Worm (Caenorhabditis elegans) whole organism, L4 larva: ENCODE results near the gene F14E5.8.
A peak's percentile ranks its signal among the peaks of the same experiment; 100 is the strongest.

ENCODE experiments used
- F26F4.8 ChIP-seq: fragments of 200-800 bp; sonication (Bioruptor generic); conservative IDR thresholded peaks from 2 replicates; pipeline ENCODE4 v1.3.6; 2022; ENCODE audit warnings: missing genetic modification characterization, missing compliant biosample characterization
- F44E2.7 ChIP-seq: fragments of 200-800 bp; sonication (Bioruptor generic); IDR thresholded peaks from 2 replicates; pipeline ENCODE4 v2.1.2; 2022; ENCODE audit warnings: missing genetic modification characterization, missing compliant biosample characterization
- Y105C5A.15 ChIP-seq: fragments of 200-800 bp; sonication (Bioruptor generic); IDR thresholded peaks from 2 replicates; pipeline ENCODE4 v1.3.6; 2022; ENCODE audit warnings: missing genetic modification characterization, missing compliant biosample characterization
- Y48G9A.11 ChIP-seq: fragments of 200-800 bp; sonication (Bioruptor generic); IDR thresholded peaks from 2 replicates; pipeline ENCODE4 v1.3.6; 2022; ENCODE audit warnings: missing genetic modification reagents, missing genetic modification characterization, missing compliant biosample characterization
- Y5F2A.4 ChIP-seq: fragments of 200-800 bp; sonication (Bioruptor generic); optimal IDR thresholded peaks from 2 replicates; lab custom pipeline; 2018; ENCODE audit warnings: mild to moderate bottlenecking, missing genetic modification characterization, missing compliant biosample characterization
- Y75B8A.6 ChIP-seq: fragments of 200-800 bp; sonication (Bioruptor generic); IDR thresholded peaks from 2 replicates; pipeline ENCODE4 v1.3.6; 2022; ENCODE audit warnings: missing genetic modification reagents, missing genetic modification characterization, missing compliant biosample characterization
- ZK337.2 ChIP-seq: fragments of 200-800 bp; sonication (Bioruptor generic); IDR thresholded peaks from 2 replicates; pipeline ENCODE4 v1.3.6; 2022; ENCODE audit warnings: missing genetic modification reagents, missing genetic modification characterization, missing compliant biosample characterization
- ceh-20 ChIP-seq: fragments of 200-800 bp; sonication (Bioruptor generic); IDR thresholded peaks from 2 replicates; pipeline ENCODE4 v1.3.6; 2022; ENCODE audit warnings: missing genetic modification reagents, missing genetic modification characterization, missing compliant biosample characterization
- ceh-62 ChIP-seq: sonication (generic microtip); optimal IDR thresholded peaks from 2 replicates; lab custom pipeline; 2017; ENCODE audit warnings: missing biosample characterization, missing genetic modification characterization
- daf-12 ChIP-seq: fragments of 150-350 bp; optimal IDR thresholded peaks from 2 replicates; lab custom pipeline; 2014; ENCODE audit warnings: missing biosample characterization, missing genetic modification reagents, missing genetic modification characterization
- daf-16 ChIP-seq, 3 experiments: sonication (generic microtip); optimal IDR thresholded peaks; 2 replicates each; lab custom pipeline; 2016 to 2017; ENCODE audit warnings: missing genetic modification characterization in 3 of 3, missing genetic modification reagents in 3 of 3, mild to moderate bottlenecking in 2 of 3, missing compliant biosample characterization in 2 of 3, missing biosample characterization in 1 of 3, moderate library complexity in 1 of 3
- daf-19 ChIP-seq: fragments of 200-800 bp; sonication (Bioruptor generic); conservative IDR thresholded peaks from 2 replicates; pipeline ENCODE4 v1.3.6; 2022; ENCODE audit warnings: missing genetic modification characterization, missing compliant biosample characterization
- dmd-6 ChIP-seq: fragments of 200-800 bp; sonication (Bioruptor generic); IDR thresholded peaks from 2 replicates; pipeline ENCODE4 v1.3.6; 2022; ENCODE audit warnings: missing genetic modification reagents, missing genetic modification characterization, missing compliant biosample characterization
- dmd-8 ChIP-seq: fragments of 200-800 bp; sonication (Bioruptor generic); IDR thresholded peaks from 2 replicates; pipeline ENCODE4 v1.3.6; 2022; ENCODE audit warnings: missing genetic modification characterization, missing compliant biosample characterization
- dmd-9 ChIP-seq: fragments of 200-800 bp; sonication (Bioruptor generic); IDR thresholded peaks from 2 replicates; pipeline ENCODE4 v1.3.6; 2022; ENCODE audit warnings: missing genetic modification reagents, missing genetic modification characterization, missing compliant biosample characterization
- duxl-1 ChIP-seq: sonication (generic microtip); optimal IDR thresholded peaks from 2 replicates; lab custom pipeline; 2016; ENCODE audit warnings: mild to moderate bottlenecking, missing genetic modification characterization, moderate library complexity, missing compliant biosample characterization; ENCODE audit not compliant: poor library complexity
- egl-27 ChIP-seq: sonication (generic microtip); optimal IDR thresholded peaks from 3 replicates; lab custom pipeline; 2017; ENCODE audit warnings: missing biosample characterization, missing genetic modification reagents, missing genetic modification characterization
- egl-43 ChIP-seq: fragments of 200-800 bp; sonication (Bioruptor generic); IDR thresholded peaks from 2 replicates; pipeline ENCODE4 v1.3.6; 2022; ENCODE audit warnings: missing genetic modification reagents, missing genetic modification characterization, missing compliant biosample characterization
- gei-8 ChIP-seq: fragments of 200-800 bp; sonication (Bioruptor generic); optimal IDR thresholded peaks from 2 replicates; lab custom pipeline; 2018; ENCODE audit warnings: mild to moderate bottlenecking, missing genetic modification characterization, missing compliant biosample characterization
- hif-1 ChIP-seq, 2 experiments: sonication (generic microtip); optimal IDR thresholded peaks; 2 replicates each; lab custom pipeline; 2016 to 2017; ENCODE audit warnings: missing compliant biosample characterization in 2 of 2, missing genetic modification characterization in 2 of 2, missing genetic modification reagents in 2 of 2, missing genotype in 2 of 2, mild to moderate bottlenecking in 1 of 2
- hlh-11 ChIP-seq: fragments of 200-800 bp; sonication (Bioruptor generic); optimal IDR thresholded peaks from 2 replicates; lab custom pipeline; 2018; ENCODE audit warnings: mild to moderate bottlenecking, missing genetic modification characterization, missing compliant biosample characterization
- lin-13 ChIP-seq: fragments of 150-350 bp; optimal IDR thresholded peaks from 2 replicates; lab custom pipeline; 2014; ENCODE audit warnings: missing biosample characterization, missing genetic modification reagents, missing genetic modification characterization
- mxl-2 ChIP-seq: fragments of 200-800 bp; sonication (Bioruptor generic); conservative IDR thresholded peaks from 2 replicates; pipeline ENCODE4 v1.3.6; 2022; ENCODE audit warnings: missing genetic modification reagents, missing genetic modification characterization, missing compliant biosample characterization
- mxl-3 ChIP-seq: fragments of 200-800 bp; sonication (Bioruptor generic); optimal IDR thresholded peaks from 2 replicates; lab custom pipeline; 2018; ENCODE audit warnings: mild to moderate bottlenecking, missing genetic modification characterization, missing compliant biosample characterization
- nhr-102 ChIP-seq: sonication (generic microtip); optimal IDR thresholded peaks from 2 replicates; lab custom pipeline; 2016; ENCODE audit warnings: mild to moderate bottlenecking, missing genetic modification characterization, moderate library complexity, missing compliant biosample characterization
- nhr-11 ChIP-seq: fragments of 150-350 bp; optimal IDR thresholded peaks from 2 replicates; lab custom pipeline; 2014; ENCODE audit warnings: missing biosample characterization, missing genetic modification characterization
- nhr-111 ChIP-seq: fragments of 200-800 bp; sonication (Bioruptor generic); optimal IDR thresholded peaks from 2 replicates; lab custom pipeline; 2018; ENCODE audit warnings: mild to moderate bottlenecking, missing genetic modification characterization, missing compliant biosample characterization
- nhr-28 ChIP-seq: fragments of 150-350 bp; optimal IDR thresholded peaks from 2 replicates; lab custom pipeline; 2014; ENCODE audit warnings: missing biosample characterization, missing genetic modification characterization
- nhr-41 ChIP-seq: fragments of 200-800 bp; sonication (Bioruptor generic); IDR thresholded peaks from 2 replicates; pipeline ENCODE4 v1.3.6; 2022; ENCODE audit warnings: missing genetic modification reagents, missing genetic modification characterization, missing compliant biosample characterization
- nhr-6 ChIP-seq: fragments of 150-350 bp; optimal IDR thresholded peaks from 2 replicates; lab custom pipeline; 2014; ENCODE audit warnings: missing biosample characterization, missing genetic modification characterization
- nhr-76 ChIP-seq: fragments of 150-350 bp; optimal IDR thresholded peaks from 2 replicates; lab custom pipeline; 2014; ENCODE audit warnings: missing biosample characterization, missing genetic modification characterization
- pqm-1 ChIP-seq: sonication (generic microtip); optimal IDR thresholded peaks from 2 replicates; lab custom pipeline; 2017; ENCODE audit warnings: missing biosample characterization, missing genetic modification characterization
- rbr-2 ChIP-seq: sonication (generic microtip); optimal IDR thresholded peaks from 2 replicates; lab custom pipeline; 2016; ENCODE audit warnings: missing genotype, missing genetic modification characterization, missing compliant biosample characterization
- snpc-4 ChIP-seq: fragments of 150-350 bp; optimal IDR thresholded peaks from 2 replicates; lab custom pipeline; 2014; ENCODE audit warnings: missing biosample characterization, missing genetic modification characterization
- spr-1 ChIP-seq: sonication (generic microtip); optimal IDR thresholded peaks from 2 replicates; lab custom pipeline; 2016; ENCODE audit warnings: mild to moderate bottlenecking, missing genetic modification characterization, missing compliant biosample characterization
- unc-39 ChIP-seq: sonication (generic microtip); optimal IDR thresholded peaks from 2 replicates; lab custom pipeline; 2017; ENCODE audit warnings: missing biosample characterization, missing genetic modification characterization
- zfp-2 ChIP-seq: sonication (generic microtip); optimal IDR thresholded peaks from 2 replicates; lab custom pipeline; 2016; ENCODE audit warnings: mild to moderate bottlenecking, missing genetic modification characterization, missing compliant biosample characterization
- zfp-3 ChIP-seq: fragments of 200-800 bp; sonication (Bioruptor generic); conservative IDR thresholded peaks from 2 replicates; pipeline ENCODE4 v1.3.6; 2022; ENCODE audit warnings: missing genetic modification reagents, missing genetic modification characterization, missing compliant biosample characterization
- ztf-11 ChIP-seq: fragments of 150-350 bp; optimal IDR thresholded peaks from 2 replicates; lab custom pipeline; 2014; ENCODE audit warnings: missing biosample characterization, missing genetic modification characterization

Gene F14E5.8

DNA sequence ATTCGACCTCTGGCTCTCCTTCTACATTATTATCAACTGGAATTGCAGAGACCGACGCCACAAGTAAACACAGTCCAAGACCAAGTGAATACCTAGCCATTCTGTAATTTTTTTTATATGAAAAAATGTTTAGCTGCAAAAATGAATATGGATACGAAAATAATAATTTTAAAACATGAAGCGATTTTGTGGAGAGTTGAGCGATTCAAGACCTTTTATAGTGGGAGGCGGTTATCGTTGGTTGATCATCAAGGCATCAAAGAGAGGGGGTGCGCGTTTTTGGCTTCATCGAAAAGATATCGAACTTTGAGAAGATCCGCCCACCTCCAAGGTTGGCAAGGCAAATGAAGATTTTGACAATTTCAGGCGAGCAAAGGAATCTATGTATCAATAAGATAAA lies 26.8 kb downstream of the F14E5.8 start, which contains the start of gene cut-3:
Gene cut-3, minus strand, starts transcription at position 101 of the 400 bp plus-strand sequence.
- TF ChIP-seq dmd-9 (GFP tag; lab: Robert Waterston, UW) (no peak), F26F4.8 (no peak), Y48G9A.11 (GFP tag; lab: Robert Waterston, UW) (no peak), nhr-111 (GFP tag; lab: Kevin White, UChicago) (no peak), Y105C5A.15 (GFP tag; lab: Robert Waterston, UW) (no peak), daf-19 (GFP tag; lab: Robert Waterston, UW) (no peak), lin-13 (no peak), duxl-1 (tag; lab: Kevin White, UChicago) (no peak), nhr-11 (tag; lab: Kevin White, UChicago) (no peak), daf-16 (GFP tag; optimal IDR thresholded peaks at IDR 0.05; lab: Kevin White, UChicago) (no peak), daf-16 (tag; optimal IDR thresholded peaks at IDR 0.05; lab: Kevin White, UChicago) (no peak), egl-43 (GFP tag; lab: Robert Waterston, UW) (no peak), unc-39 (tag; lab: Kevin White, UChicago) (no peak)
- TF ChIP-seq, all 104 proteins: peak for 0

- no peak for TF ChIP-seq lin-13
- no peak for TF ChIP-seq gei-8 (GFP tag; lab: Kevin White, UChicago)
- TF ChIP-seq nhr-6 (tag; lab: Kevin White, UChicago) = no peak
- no peak for TF ChIP-seq nhr-102 (tag; lab: Kevin White, UChicago)
- no peak for TF ChIP-seq nhr-41 (GFP tag; lab: Robert Waterston, UW)
- no peak for TF ChIP-seq snpc-4
- TF ChIP-seq nhr-28 (tag; lab: Kevin White, UChicago) = peak; percentile 64
- TF ChIP-seq ceh-62 (tag; lab: Kevin White, UChicago) = no peak
- no peak for TF ChIP-seq spr-1 (tag; lab: Kevin White, UChicago)
- no peak for TF ChIP-seq Y75B8A.6 (GFP tag; lab: Robert Waterston, UW)
- TF ChIP-seq rbr-2 (tag; lab: Kevin White, UChicago) = no peak
- TF ChIP-seq hlh-11 (tag; lab: Kevin White, UChicago) = no peak
- TF ChIP-seq dmd-8 (GFP tag; lab: Robert Waterston, UW) = no peak
- TF ChIP-seq hif-1 (tag; optimal IDR thresholded peaks at IDR 0.05; lab: Kevin White, UChicago) = peak in 1 of 2 experiments; percentile 48
- no peak for TF ChIP-seq zfp-2 (tag; lab: Kevin White, UChicago)
- TF ChIP-seq pqm-1 (tag; lab: Kevin White, UChicago) = peak; percentile 27
- TF ChIP-seq zfp-3 (GFP tag; lab: Robert Waterston, UW) = no peak
- TF ChIP-seq ceh-20 (GFP tag; lab: Robert Waterston, UW) = no peak
- TF ChIP-seq mxl-2 (GFP tag; lab: Robert Waterston, UW) = no peak
- TF ChIP-seq mxl-3 (GFP tag; lab: Kevin White, UChicago) = no peak
- TF ChIP-seq dmd-6 (GFP tag; lab: Robert Waterston, UW) = peak; percentile 34; the same call in 1 of the 2 replicates
- no peak for TF ChIP-seq ztf-11 (tag; lab: Kevin White, UChicago)
- no peak for TF ChIP-seq daf-12 (tag; lab: Kevin White, UChicago)
- no peak for TF ChIP-seq egl-27 (tag; lab: Kevin White, UChicago)
- TF ChIP-seq F44E2.7 = no peak
- TF ChIP-seq ZK337.2 = no peak
- TF ChIP-seq nhr-76 (tag; lab: Kevin White, UChicago) = no peak
- TF ChIP-seq Y5F2A.4 = no peak
These were observed 29.8 kb downstream of the F14E5.8 start, which contains the start of gene F22B5.4 for ce11 chrII:8449660-8450118. Gene F22B5.4, plus strand, starts transcription at chrII:8449710.
